Worm (Caenorhabditis elegans) whole organism, early embryonic: ENCODE data around the gene Y94H6A.2.

ENCODE experiments used
- B0310.2 ChIP-seq: sonication (generic microtip); optimal IDR thresholded peaks from 2 replicates; lab custom pipeline; 2016; ENCODE audit warnings: mild to moderate bottlenecking, missing genetic modification characterization, missing compliant biosample characterization
- F13C5.2 ChIP-seq: sonication (generic microtip); optimal IDR thresholded peaks from 2 replicates; lab custom pipeline; 2017; ENCODE audit warnings: mild to moderate bottlenecking, missing genetic modification characterization, inconsistent platforms, missing compliant biosample characterization
- aly-1 ChIP-seq: sonication (generic microtip); optimal IDR thresholded peaks from 2 replicates; lab custom pipeline; 2016; ENCODE audit warnings: missing genetic modification characterization, missing compliant biosample characterization
- ama-1 ChIP-seq: fragments of 150-350 bp; optimal IDR thresholded peaks from 2 replicates; lab custom pipeline; 2014
- ceh-13 ChIP-seq: fragments of 200-800 bp; sonication (Bioruptor generic); optimal IDR thresholded peaks from 2 replicates; lab custom pipeline; 2018; ENCODE audit warnings: mild to moderate bottlenecking, missing genetic modification characterization, missing compliant biosample characterization
- ets-7 ChIP-seq: sonication (generic microtip); optimal IDR thresholded peaks from 2 replicates; lab custom pipeline; 2016; ENCODE audit warnings: missing genotype, missing genetic modification characterization, missing compliant biosample characterization
- flt-1 ChIP-seq: fragments of 200-800 bp; sonication (Bioruptor generic); IDR thresholded peaks from 2 replicates; pipeline ENCODE4 v1.3.6; 2022; ENCODE audit warnings: missing genetic modification characterization, missing compliant biosample characterization
- hmbx-1 ChIP-seq: sonication (generic microtip); optimal IDR thresholded peaks from 2 replicates; lab custom pipeline; 2016; ENCODE audit warnings: mild to moderate bottlenecking, missing genetic modification characterization, missing compliant biosample characterization
- hmg-4 ChIP-seq: fragments of 200-800 bp; sonication (Bioruptor generic); optimal IDR thresholded peaks from 2 replicates; lab custom pipeline; 2018; ENCODE audit warnings: mild to moderate bottlenecking, missing genetic modification characterization, missing compliant biosample characterization
- hnd-1 ChIP-seq: sonication (generic microtip); optimal IDR thresholded peaks from 2 replicates; lab custom pipeline; 2016; ENCODE audit warnings: missing genetic modification characterization, missing compliant biosample characterization
- scrt-1 ChIP-seq: fragments of 200-800 bp; sonication (Bioruptor generic); IDR thresholded peaks from 2 replicates; pipeline ENCODE4 v1.3.6; 2022; ENCODE audit warnings: missing genetic modification characterization, missing compliant biosample characterization
- sea-1 ChIP-seq: fragments of 200-800 bp; sonication (Bioruptor generic); conservative IDR thresholded peaks from 2 replicates; pipeline ENCODE4 v1.3.6; 2022; ENCODE audit warnings: missing genetic modification characterization, missing compliant biosample characterization
- tbx-37 ChIP-seq: fragments of 200-800 bp; sonication (Bioruptor generic); conservative IDR thresholded peaks from 2 replicates; pipeline ENCODE4 v1.3.6; 2022; ENCODE audit warnings: missing genetic modification reagents, missing genetic modification characterization, missing compliant biosample characterization
- tra-4 ChIP-seq: sonication (generic microtip); optimal IDR thresholded peaks from 2 replicates; lab custom pipeline; 2017; ENCODE audit warnings: missing genetic modification characterization, missing compliant biosample characterization

DNA sequence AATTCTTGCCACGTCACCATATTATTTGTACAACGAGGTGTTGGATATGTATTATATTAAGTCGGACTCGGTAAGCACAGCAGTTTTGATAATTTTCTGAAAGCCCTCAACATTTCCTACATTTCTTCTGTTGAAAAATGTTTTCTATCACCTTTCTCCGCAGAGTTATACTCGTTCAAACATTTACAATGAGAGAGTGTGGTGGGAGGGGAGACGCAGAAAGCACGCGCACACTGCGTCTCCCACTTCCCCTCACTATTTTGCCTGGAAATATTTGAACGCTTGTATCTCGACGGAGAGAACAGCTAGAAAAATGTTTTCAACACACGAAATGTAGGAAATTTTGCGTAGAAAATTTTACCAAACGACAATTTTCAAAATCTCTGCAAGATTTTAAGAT is 34.1 kb downstream of the Y94H6A.2 start:
- no peak for TF ChIP-seq F13C5.2
- no peak for TF ChIP-seq ama-1 (lab: Kevin White, UChicago)
- TF ChIP-seq hmg-4, result no peak
- no peak for TF ChIP-seq tra-4 (tag; lab: Kevin White, UChicago)
- TF ChIP-seq tbx-37, result no peak
- no peak for TF ChIP-seq ceh-13 (GFP tag; lab: Kevin White, UChicago)
- no peak for TF ChIP-seq hmbx-1 (tag; lab: Kevin White, UChicago)
- no peak for TF ChIP-seq flt-1
- TF ChIP-seq ets-7 (tag; lab: Kevin White, UChicago), result no peak
- TF ChIP-seq aly-1 (tag; lab: Kevin White, UChicago), result no peak
- no peak for TF ChIP-seq sea-1 (GFP tag; lab: Robert Waterston, UW)
- no peak for TF ChIP-seq scrt-1 (GFP tag; lab: Robert Waterston, UW)
- no peak for TF ChIP-seq B0310.2 (tag; lab: Kevin White, UChicago)
- TF ChIP-seq hnd-1 (tag; lab: Kevin White, UChicago), result no peak
